Fruit fly (Drosophila melanogaster): ENCODE measurements around the gene Cyp4d2.

The Cyp4d2 gene

dm6 chrX:2180750-2181261 is 5.0 kb downstream of the Cyp4d2 start, which contains the start of gene pn (continued):
- TF ChIP-seq CG3281 (GFP tag; optimal IDR thresholded peaks at IDR 0.05), result no peak
- peak; percentile 15 for TF ChIP-seq CG15514 (GFP tag; optimal IDR thresholded peaks at IDR 0.05)
- TF ChIP-seq MESR4 (GFP tag; optimal IDR thresholded peaks at IDR 0.05), result no peak
- no peak for TF ChIP-seq CG34376 (GFP tag; optimal IDR thresholded peaks at IDR 0.05)
- no peak for TF ChIP-seq CG7963 (GFP tag; IDR thresholded peaks at IDR 0.05; ENCODE audit: partially characterized antibody)
- TF ChIP-seq CG11093 (GFP tag; IDR thresholded peaks at IDR 0.05), result no peak
- TF ChIP-seq CG32772 (GFP tag; IDR thresholded peaks at IDR 0.05), result no peak
- no peak for TF ChIP-seq Usf (GFP tag; optimal IDR thresholded peaks at IDR 0.05)
- no peak for TF ChIP-seq sim (GFP tag; IDR thresholded peaks at IDR 0.05)
- no peak for TF ChIP-seq CG8290 (GFP tag; optimal IDR thresholded peaks at IDR 0.05)
- TF ChIP-seq CG8290 (tag; optimal IDR thresholded peaks at IDR 0.05), result no peak
- TF ChIP-seq inv (GFP tag; IDR thresholded peaks at IDR 0.05; ENCODE audit: partially characterized antibody), result no peak
- TF ChIP-seq zfh1 (GFP tag; IDR thresholded peaks at IDR 0.05), result no peak
- peak; percentile 8 for TF ChIP-seq phol (tag; optimal IDR thresholded peaks at IDR 0.05)
- TF ChIP-seq Six4 (GFP tag; optimal IDR thresholded peaks at IDR 0.05), result no peak
- no peak for TF ChIP-seq CG2889 (GFP tag; IDR thresholded peaks at IDR 0.05)
- TF ChIP-seq Vsx1 (GFP tag; optimal IDR thresholded peaks at IDR 0.05), result no peak
- no peak for TF ChIP-seq CG6689 (GFP tag; IDR thresholded peaks at IDR 0.05)
- no peak for TF ChIP-seq crol (GFP tag; IDR thresholded peaks at IDR 0.05)
- no peak for TF ChIP-seq Dbx (GFP tag; IDR thresholded peaks at IDR 0.05)
- peak; percentile 19 for TF ChIP-seq CG14710 (tag; optimal IDR thresholded peaks at IDR 0.05)
- TF ChIP-seq ato (GFP tag; IDR thresholded peaks at IDR 0.05; ENCODE audit: partially characterized antibody), result 0 out of 2 replicates have a peak, but pooled peaks have one; percentile 27
- TF ChIP-seq CG18599 (GFP tag; optimal IDR thresholded peaks at IDR 0.05), result no peak
- TF ChIP-seq Ets97D (GFP tag; optimal IDR thresholded peaks at IDR 0.05), result no peak
- no peak for TF ChIP-seq chm (GFP tag; IDR thresholded peaks at IDR 0.05)
- no peak for TF ChIP-seq ewg (GFP tag; optimal IDR thresholded peaks at IDR 0.05)
- no peak for TF ChIP-seq Elba2 (GFP tag; optimal IDR thresholded peaks at IDR 0.05)
- TF ChIP-seq wek (GFP tag; optimal IDR thresholded peaks at IDR 0.05), result no peak
- TF ChIP-seq Fer2 (tag; optimal IDR thresholded peaks at IDR 0.05), result no peak
- peak; percentile 34; the same call in 1 of the 2 replicates for TF ChIP-seq nerfin-2 (GFP tag; IDR thresholded peaks at IDR 0.05; ENCODE audit: partially characterized antibody)
- TF ChIP-seq CG11696 (GFP tag; IDR thresholded peaks at IDR 0.05), result no peak
- no peak for TF ChIP-seq dmrt99B (tag; optimal IDR thresholded peaks at IDR 0.05)
- peak; percentile 80 for TF ChIP-seq E2f2 (GFP tag; IDR thresholded peaks at IDR 0.05)
- no peak for TF ChIP-seq CG18619 (GFP tag; optimal IDR thresholded peaks at IDR 0.05)
- TF ChIP-seq ERR (GFP tag; optimal IDR thresholded peaks at IDR 0.05), result no peak
- TF ChIP-seq ATbp (GFP tag; optimal IDR thresholded peaks at IDR 0.05), result no peak
- no peak for TF ChIP-seq CG13296 (GFP tag; optimal IDR thresholded peaks at IDR 0.05)
- no peak for TF ChIP-seq eve (GFP tag; optimal IDR thresholded peaks at IDR 0.05)
- no peak for TF ChIP-seq Stat92E (GFP tag; optimal IDR thresholded peaks at IDR 0.05)
- TF ChIP-seq CG15601 (tag; optimal IDR thresholded peaks at IDR 0.05), result no peak
- no peak for TF ChIP-seq CG18764 (GFP tag; optimal IDR thresholded peaks at IDR 0.05)
- no peak for TF ChIP-seq CG3838 (GFP tag; optimal IDR thresholded peaks at IDR 0.05)
- TF ChIP-seq trem (tag; optimal IDR thresholded peaks at IDR 0.05), result peak; percentile 0
- TF ChIP-seq CG12744 (GFP tag; optimal IDR thresholded peaks at IDR 0.05), result no peak
- no peak for TF ChIP-seq lab (GFP tag; optimal IDR thresholded peaks at IDR 0.05)
- no peak for TF ChIP-seq CG3995 (GFP tag; optimal IDR thresholded peaks at IDR 0.05)
- TF ChIP-seq CG15269 (tag; optimal IDR thresholded peaks at IDR 0.05), result no peak
- no peak for TF ChIP-seq ranshi (GFP tag; IDR thresholded peaks at IDR 0.05)
- peak; percentile 71 for TF ChIP-seq Dp (GFP tag; optimal IDR thresholded peaks at IDR 0.05)
- no peak for TF ChIP-seq maf-S (GFP tag; optimal IDR thresholded peaks at IDR 0.05)
- peak; percentile 57 for TF ChIP-seq Sry-δ (GFP tag; optimal IDR thresholded peaks at IDR 0.05)

Measured in whole organism, embryonic.